Worm (Caenorhabditis elegans) whole organism, young adult: ENCODE measurements around the gene elc-2.
"Not testable (repeated sequence)": the region's sequence is repeated elsewhere in the genome, so short reads cannot be mapped to it uniquely, and the experiment has no call there.

Experiments used
- Y56A3A.18 ChIP-seq: fragments of 200-800 bp; sonication (Bioruptor generic); IDR thresholded peaks from 2 replicates; pipeline ENCODE4 v1.3.6; 2022; ENCODE audit warnings: missing genetic modification reagents, missing genetic modification characterization, missing compliant biosample characterization
- Y79H2A.3 ChIP-seq: fragments of 200-800 bp; sonication (Bioruptor generic); conservative IDR thresholded peaks from 2 replicates; pipeline ENCODE4 v1.3.6; 2022; ENCODE audit warnings: missing genetic modification reagents, missing genetic modification characterization, missing compliant biosample characterization
- akir-1 ChIP-seq: fragments of 200-800 bp; sonication (Bioruptor generic); optimal IDR thresholded peaks from 2 replicates; lab custom pipeline; 2018; ENCODE audit warnings: mild to moderate bottlenecking, missing genetic modification characterization, moderate library complexity, missing compliant biosample characterization
- attf-3 ChIP-seq: fragments of 200-800 bp; sonication (Bioruptor generic); conservative IDR thresholded peaks from 2 replicates; pipeline ENCODE4 v1.3.6; 2022; ENCODE audit warnings: missing genetic modification reagents, missing genetic modification characterization, missing compliant biosample characterization
- attf-6 ChIP-seq: fragments of 200-800 bp; sonication (Bioruptor generic); IDR thresholded peaks from 2 replicates; pipeline ENCODE4 v1.3.6; 2022; ENCODE audit warnings: missing genetic modification reagents, missing genetic modification characterization, missing compliant biosample characterization
- ceh-79 ChIP-seq: sonication (generic microtip); optimal IDR thresholded peaks from 2 replicates; lab custom pipeline; 2017; ENCODE audit warnings: mild to moderate bottlenecking, missing genetic modification characterization, missing compliant biosample characterization
- dpl-1 ChIP-seq: fragments of 150-350 bp; optimal IDR thresholded peaks from 2 replicates; lab custom pipeline; 2014; ENCODE audit warnings: missing biosample characterization, missing genetic modification reagents, missing genetic modification characterization
- ets-4 ChIP-seq: fragments of 200-800 bp; sonication (Bioruptor generic); optimal IDR thresholded peaks from 2 replicates; lab custom pipeline; 2018; ENCODE audit warnings: mild to moderate bottlenecking, missing genetic modification characterization, missing compliant biosample characterization
- him-1 ChIP-seq: sonication (generic microtip); optimal IDR thresholded peaks from 2 replicates; lab custom pipeline; 2016; ENCODE audit warnings: missing genotype, missing genetic modification reagents, missing genetic modification characterization, missing compliant biosample characterization
- hlh-12 ChIP-seq: sonication (generic microtip); optimal IDR thresholded peaks from 2 replicates; lab custom pipeline; 2016; ENCODE audit warnings: missing genetic modification characterization, missing compliant biosample characterization
- hlh-26 ChIP-seq: fragments of 200-800 bp; sonication (Bioruptor generic); conservative IDR thresholded peaks from 2 replicates; pipeline ENCODE4 v1.3.6; 2022; ENCODE audit warnings: missing genetic modification reagents, missing genetic modification characterization, missing compliant biosample characterization
- hrde-1 ChIP-seq: sonication (generic microtip); optimal IDR thresholded peaks from 2 replicates; lab custom pipeline; 2016; ENCODE audit warnings: missing genetic modification characterization, mild to moderate bottlenecking, missing compliant biosample characterization, moderate library complexity, missing genotype, missing genetic modification reagents, borderline replicate concordance
- let-607 ChIP-seq, 2 experiments: fragments of 200-800 bp in 1 of 2; sonication (Bioruptor generic) in 1 of 2; sonication (generic microtip) in 1 of 2; optimal IDR thresholded peaks; 2 replicates each; lab custom pipeline; 2016 to 2018; ENCODE audit warnings: mild to moderate bottlenecking in 2 of 2, missing compliant biosample characterization in 2 of 2, missing genetic modification characterization in 2 of 2, moderate library complexity in 2 of 2, missing genotype in 1 of 2
- lir-1 ChIP-seq: fragments of 200-800 bp; sonication (Bioruptor generic); conservative IDR thresholded peaks from 2 replicates; pipeline ENCODE4 v1.3.6; 2022; ENCODE audit warnings: missing genetic modification reagents, missing genetic modification characterization, missing compliant biosample characterization
- lsy-27 ChIP-seq: sonication (generic microtip); optimal IDR thresholded peaks from 2 replicates; lab custom pipeline; 2017; ENCODE audit warnings: missing genetic modification characterization, mild to moderate bottlenecking, missing compliant biosample characterization, antibody characterized with exemption, missing genotype, borderline replicate concordance; ENCODE audit not compliant: insufficient read depth
- madf-8 ChIP-seq: fragments of 200-800 bp; sonication (Bioruptor generic); conservative IDR thresholded peaks from 2 replicates; pipeline ENCODE4 v1.3.6; 2022; ENCODE audit warnings: missing genetic modification reagents, missing genetic modification characterization, missing compliant biosample characterization
- mcd-1 ChIP-seq: fragments of 200-800 bp; sonication (Bioruptor generic); IDR thresholded peaks from 2 replicates; pipeline ENCODE4 v1.3.6; 2022; ENCODE audit warnings: missing genetic modification reagents, missing genetic modification characterization, missing compliant biosample characterization
- nfya-1 ChIP-seq: sonication (generic microtip); optimal IDR thresholded peaks from 2 replicates; lab custom pipeline; 2017; ENCODE audit warnings: antibody characterized with exemption, missing compliant biosample characterization, missing genetic modification characterization, borderline replicate concordance; ENCODE audit not compliant: insufficient read depth
- nfya-2 ChIP-seq: fragments of 200-800 bp; sonication (Bioruptor generic); IDR thresholded peaks from 2 replicates; pipeline ENCODE4 v1.3.6; 2022; ENCODE audit warnings: missing genetic modification reagents, missing genetic modification characterization, missing compliant biosample characterization
- rec-8 ChIP-seq, 2 experiments: sonication (generic microtip); optimal IDR thresholded peaks; 2 replicates each; lab custom pipeline; 2016; ENCODE audit warnings: mild to moderate bottlenecking in 2 of 2, missing genetic modification characterization in 2 of 2, missing genetic modification reagents in 2 of 2, missing genotype in 2 of 2, missing biosample characterization in 1 of 2, missing compliant biosample characterization in 1 of 2, moderate library complexity in 1 of 2
- snpc-4 ChIP-seq, 5 experiments: fragments of 150-350 bp in 1 of 5; sonication (generic microtip) in 4 of 5; optimal IDR thresholded peaks; 2 replicates each; lab custom pipeline; 2014 to 2018; ENCODE audit warnings: missing genetic modification characterization in 5 of 5, missing biosample characterization in 3 of 5, antibody characterized with exemption in 2 of 5, mild to moderate bottlenecking in 2 of 5, missing compliant biosample characterization in 2 of 5, missing genotype in 2 of 5, moderate library complexity in 2 of 5, missing genetic modification reagents in 1 of 5
- xnd-1 ChIP-seq: sonication (generic microtip); optimal IDR thresholded peaks from 2 replicates; lab custom pipeline; 2016; ENCODE audit warnings: missing genotype, missing genetic modification reagents, missing genetic modification characterization, missing compliant biosample characterization
- zfh-2 ChIP-seq: fragments of 200-800 bp; sonication (Bioruptor generic); conservative IDR thresholded peaks from 2 replicates; pipeline ENCODE4 v1.3.6; 2022; ENCODE audit warnings: missing genetic modification reagents, missing genetic modification characterization, missing compliant biosample characterization

The elc-2 gene

DNA sequence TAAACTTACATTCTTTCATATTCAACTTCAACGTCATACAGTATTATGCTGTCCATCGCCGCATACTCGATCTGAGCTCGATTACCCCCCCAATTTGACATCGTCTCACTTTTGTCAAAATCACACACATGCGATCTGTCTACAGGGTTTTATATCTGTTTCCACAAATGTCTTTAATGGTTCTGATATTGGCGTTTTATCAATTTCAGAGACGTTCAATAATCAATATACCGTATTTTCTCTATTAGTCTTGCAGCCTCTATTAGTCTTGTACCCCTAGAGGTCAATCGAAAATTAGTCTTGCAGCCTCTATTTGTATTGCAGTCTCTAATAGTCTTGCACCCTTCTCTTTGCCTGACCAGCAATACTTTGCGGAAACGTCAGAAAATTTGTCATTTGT lies 29.4 kb downstream of the elc-2 start, which contains the start of gene Y75D11A.6:
Gene Y75D11A.6, minus strand, starts transcription at position 101 of the 400 bp plus-strand sequence.
- TF ChIP-seq ceh-79 (tag; lab: Kevin White, UChicago); hlh-26 (GFP tag; lab: Robert Waterston, UW); lir-1 (GFP tag; lab: Robert Waterston, UW): not testable (repeated sequence)
- TF ChIP-seq, all 124 proteins: peak for 0; not testable (repeated sequence) for 124

DNA sequence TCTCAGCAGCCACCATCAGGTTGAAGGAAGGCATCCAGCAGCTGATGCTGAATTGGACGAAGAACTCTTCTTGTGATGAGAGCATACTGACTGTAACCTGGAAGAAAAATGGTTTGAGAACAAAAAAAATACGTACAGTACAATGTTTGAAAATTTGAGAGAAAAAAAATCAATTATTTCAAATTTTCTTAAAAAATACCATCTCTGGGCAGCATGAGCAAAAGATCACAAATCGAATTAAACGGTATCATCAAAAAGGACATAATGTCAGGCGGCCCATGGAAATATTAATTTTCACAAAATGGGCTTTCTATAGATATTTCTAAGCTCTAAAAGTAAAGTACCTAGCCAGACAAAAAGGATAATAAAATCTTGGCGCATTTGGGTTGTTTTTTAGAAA lies 31.8 kb downstream of the elc-2 start, which contains the start of gene Y75D11A.3:
Gene Y75D11A.3, minus strand, starts transcription at position 101 of the 400 bp plus-strand sequence.
- TF ChIP-seq hrde-1 (tag; lab: Kevin White, UChicago); lsy-27 (tag; lab: Kevin White, UChicago); dpl-1 (GFP tag; lab: Kevin White, UChicago): not testable (repeated sequence)

DNA sequence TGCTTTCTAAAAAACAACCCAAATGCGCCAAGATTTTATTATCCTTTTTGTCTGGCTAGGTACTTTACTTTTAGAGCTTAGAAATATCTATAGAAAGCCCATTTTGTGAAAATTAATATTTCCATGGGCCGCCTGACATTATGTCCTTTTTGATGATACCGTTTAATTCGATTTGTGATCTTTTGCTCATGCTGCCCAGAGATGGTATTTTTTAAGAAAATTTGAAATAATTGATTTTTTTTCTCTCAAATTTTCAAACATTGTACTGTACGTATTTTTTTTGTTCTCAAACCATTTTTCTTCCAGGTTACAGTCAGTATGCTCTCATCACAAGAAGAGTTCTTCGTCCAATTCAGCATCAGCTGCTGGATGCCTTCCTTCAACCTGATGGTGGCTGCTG lies 35.4 kb downstream of the elc-2 start, which contains the start of gene Y75D11A.2:
Gene Y75D11A.2, plus strand, starts transcription at position 301 of the 400 bp plus-strand sequence.
- TF ChIP-seq mcd-1 (GFP tag; lab: Robert Waterston, UW); Y56A3A.18; xnd-1 (tag; lab: Kevin White, UChicago): not testable (repeated sequence)

DNA sequence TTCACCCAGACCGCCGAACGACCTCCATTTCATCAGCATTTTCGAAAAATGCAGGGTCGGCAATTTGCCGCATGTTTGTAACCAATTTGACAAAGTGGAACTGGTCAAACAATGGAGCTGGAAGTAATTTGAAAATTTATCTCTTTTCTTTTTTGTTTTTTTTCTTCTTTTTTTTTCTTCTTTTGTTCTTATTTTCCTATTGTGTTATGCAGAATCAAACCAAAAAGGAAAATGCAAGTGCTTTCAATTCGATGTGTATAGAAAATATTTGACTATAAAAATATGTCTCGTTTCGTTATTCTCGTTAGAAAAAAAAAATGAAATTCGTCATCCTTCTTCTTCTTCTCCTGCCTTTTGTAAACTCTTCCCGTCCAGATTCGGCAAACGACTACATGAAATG lies 40.3 kb downstream of the elc-2 start, which contains the start of gene F07G6.10:
Gene F07G6.10, plus strand, starts transcription at position 301 of the 400 bp plus-strand sequence.
- no peak for TF ChIP-seq dpl-1 (GFP tag; lab: Kevin White, UChicago)
- TF ChIP-seq nfya-2 = no peak
- TF ChIP-seq akir-1 (GFP tag; lab: Kevin White, UChicago) = no peak
- no peak for TF ChIP-seq Y79H2A.3 (GFP tag; lab: Robert Waterston, UW)
- no peak for TF ChIP-seq let-607 (tag; optimal IDR thresholded peaks at IDR 0.05; lab: Kevin White, UChicago)
- no peak for TF ChIP-seq nfya-1 (tag; lab: Kevin White, UChicago)
- no peak for TF ChIP-seq hrde-1 (tag; lab: Kevin White, UChicago)
- TF ChIP-seq rec-8 (tag; optimal IDR thresholded peaks at IDR 0.05; lab: Kevin White, UChicago) = no peak
- TF ChIP-seq, all 124 proteins: peak for 0

DNA sequence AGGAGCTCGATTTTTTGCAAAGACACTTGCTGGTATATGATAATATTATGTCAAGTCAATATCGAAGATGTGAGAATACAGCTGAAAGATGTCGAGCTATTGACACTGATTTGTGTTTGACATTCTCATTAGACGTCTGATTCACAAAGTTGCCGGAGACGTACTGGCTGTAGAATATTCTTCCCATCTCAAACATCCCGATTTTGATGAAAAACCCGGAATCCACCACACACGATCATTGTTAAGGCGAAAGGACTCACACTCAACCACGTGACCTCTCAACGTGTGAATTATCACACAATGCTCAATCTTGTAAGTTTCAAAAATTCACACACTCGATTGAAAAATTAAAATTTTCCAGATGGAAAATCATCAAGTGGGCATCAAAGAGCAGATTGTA lies 41.9 kb downstream of the elc-2 start, which contains the start of gene F07G6.12:
Gene F07G6.12, plus strand, starts transcription at position 301 of the 400 bp plus-strand sequence.
- TF ChIP-seq hlh-12 (tag; lab: Kevin White, UChicago) (no peak), attf-6 (no peak), attf-3 (no peak), madf-8 (GFP tag; lab: Robert Waterston, UW) (no peak), lir-1 (GFP tag; lab: Robert Waterston, UW) (no peak), him-1 (tag; lab: Kevin White, UChicago) (no peak)

DNA sequence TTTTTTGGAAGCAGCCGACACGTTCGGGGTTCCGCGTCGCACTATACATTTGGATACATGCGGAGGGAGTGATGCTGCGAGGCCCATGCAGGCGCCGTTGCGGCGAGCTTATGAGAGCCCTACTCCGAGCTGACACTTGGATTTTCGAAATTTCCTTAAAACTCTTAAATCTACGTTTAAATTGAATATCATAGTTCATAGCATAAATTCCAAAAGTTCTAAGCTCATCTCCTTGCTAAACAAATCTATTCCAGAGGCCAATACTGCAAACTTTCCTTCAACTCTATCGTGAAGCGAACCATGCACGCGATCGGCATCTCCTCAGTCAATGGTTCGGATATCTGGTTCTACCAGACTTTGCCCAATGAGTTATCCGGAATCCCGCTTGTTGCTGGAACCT lies 48.3 kb downstream of the elc-2 start, which contains the start of gene dgn-3:
Gene dgn-3, plus strand, starts transcription at position 301 of the 400 bp plus-strand sequence.
- TF ChIP-seq ets-4 (GFP tag; lab: Kevin White, UChicago) = no peak
- TF ChIP-seq zfh-2 (GFP tag; lab: Robert Waterston, UW) = peak; percentile 50; the same call in 1 of the 2 replicates
- no peak for TF ChIP-seq snpc-4 (GFP tag; optimal IDR thresholded peaks at IDR 0.05; lab: Kevin White, UChicago)
- TF ChIP-seq snpc-4 (tag; optimal IDR thresholded peaks at IDR 0.05; lab: Kevin White, UChicago) = peak in 1 of 4 experiments; percentile 54
